Worm (Caenorhabditis elegans): ENCODE data around the gene lgc-12.

Gene lgc-12

DNA sequence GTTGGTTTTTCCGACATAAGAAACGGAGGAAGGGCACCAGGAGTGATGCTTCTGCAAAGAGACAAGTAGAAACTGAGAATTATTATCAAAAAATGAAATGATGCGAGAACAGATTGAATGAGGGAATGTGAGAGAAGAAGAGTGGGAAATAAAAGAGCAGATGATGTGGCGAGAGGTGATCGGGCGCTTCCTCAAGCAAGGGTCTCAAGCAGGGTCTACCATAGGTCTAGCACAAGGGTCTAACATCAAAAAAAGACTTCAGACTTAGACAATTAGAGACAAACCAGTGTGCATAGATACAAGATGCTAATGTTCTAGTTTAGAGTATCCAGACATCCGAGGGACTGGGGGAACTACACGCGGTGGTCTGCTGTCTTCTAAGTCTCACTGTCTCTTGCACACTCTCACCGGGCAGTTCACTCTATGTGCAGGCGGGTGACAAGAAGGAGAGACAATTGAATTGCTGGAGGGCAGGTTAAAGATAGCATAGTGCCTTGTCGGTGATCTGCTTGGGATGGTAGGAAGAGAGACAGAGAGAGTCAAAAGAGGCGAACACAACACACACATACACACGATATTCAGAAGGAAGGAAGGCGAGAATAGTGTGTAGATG, 8.2 kb downstream of the lgc-12 start, which contains the start of gene R13A5.7 (continued):
- TF ChIP-seq eor-1 (tag; optimal IDR thresholded peaks at IDR 0.05) (no peak), ama-1 (optimal IDR thresholded peaks at IDR 0.05) (no peak)

DNA sequence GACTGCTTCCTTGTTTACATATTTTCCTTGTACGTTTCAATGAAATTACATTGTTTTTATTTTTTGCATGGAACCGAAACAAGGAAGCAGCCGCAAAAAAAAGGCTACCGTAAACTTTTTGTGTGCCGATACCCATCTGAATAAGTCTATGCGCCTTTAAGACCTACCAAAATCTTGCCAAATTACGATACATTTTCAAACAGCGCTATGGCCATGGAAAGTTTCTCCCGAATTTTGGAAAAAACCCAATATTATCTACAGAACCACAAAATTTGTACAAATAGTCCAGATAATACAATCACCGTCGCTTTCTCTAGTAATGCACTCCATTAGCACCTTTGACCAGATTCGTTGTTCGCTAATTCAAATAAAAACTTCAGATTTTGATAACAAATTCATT, 9.8 kb downstream of the lgc-12 start:
- TF ChIP-seq pqm-1 (tag; optimal IDR thresholded peaks at IDR 0.05): no peak
- peak; percentile 7 for TF ChIP-seq nhr-77 (tag; optimal IDR thresholded peaks at IDR 0.05)
- no peak for TF ChIP-seq aly-2 (tag; optimal IDR thresholded peaks at IDR 0.05)
- TF ChIP-seq fkh-10 (GFP tag; optimal IDR thresholded peaks at IDR 0.05): no peak
- TF ChIP-seq skn-1 (tag; optimal IDR thresholded peaks at IDR 0.05): no peak

DNA sequence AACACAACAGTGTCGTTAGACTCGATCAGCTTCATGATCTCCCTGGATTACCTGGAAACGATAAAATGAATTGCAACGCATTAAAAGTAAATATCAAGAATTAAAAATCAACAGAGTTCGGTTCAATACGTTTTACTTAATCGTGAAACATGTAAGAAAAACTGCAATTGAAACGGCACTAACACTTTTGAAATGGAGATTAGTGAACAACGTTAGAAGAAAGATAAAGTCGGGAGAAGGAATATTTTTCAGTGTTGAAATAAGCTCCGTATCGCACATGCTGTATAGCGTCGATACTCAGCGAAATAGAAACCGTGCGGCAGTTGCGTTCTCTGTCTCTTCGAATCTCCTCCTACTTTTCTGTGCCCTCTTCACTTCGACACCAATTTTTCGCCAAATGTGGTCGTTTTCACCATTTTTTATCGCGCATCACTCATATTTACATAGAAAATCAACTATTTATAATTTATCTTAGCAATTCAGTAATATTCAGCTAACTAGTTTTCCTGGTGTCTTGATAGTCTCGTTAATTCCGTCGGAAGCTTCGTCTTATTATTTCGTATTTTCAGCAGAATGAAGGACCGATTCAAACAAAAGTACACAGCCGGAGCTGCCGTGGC, 10.9 kb downstream of the lgc-12 start, which contains the start of the genes rpl-9 and lpd-7:
TSS of gene rpl-9 (minus strand) at position 51 of the 620 bp plus-strand sequence.
TSS of gene lpd-7 (plus strand) at position 570 of the 620 bp plus-strand sequence.
- TF ChIP-seq nhr-77 (tag; optimal IDR thresholded peaks at IDR 0.05): no peak
- TF ChIP-seq ceh-82 (tag; optimal IDR thresholded peaks at IDR 0.05): no peak
- no peak for TF ChIP-seq unc-62 (GFP tag; optimal IDR thresholded peaks at IDR 0.05)
- TF ChIP-seq pha-4 (tag; optimal IDR thresholded peaks at IDR 0.05): peak; percentile 91
- TF ChIP-seq ceh-16 (tag; optimal IDR thresholded peaks at IDR 0.05): no peak
- peak; percentile 40 for TF ChIP-seq nhr-11 (tag; optimal IDR thresholded peaks at IDR 0.05)
- TF ChIP-seq elt-1 (tag; optimal IDR thresholded peaks at IDR 0.05): peak; percentile 38
- TF ChIP-seq nfya-1 (tag; optimal IDR thresholded peaks at IDR 0.05; ENCODE audit: insufficient read depth): peak; percentile 93
- TF ChIP-seq nhr-43 (tag; optimal IDR thresholded peaks at IDR 0.05; ENCODE audit: poor library complexity, severe bottlenecking): peak; percentile 71
- TF ChIP-seq lin-39 (tag; optimal IDR thresholded peaks at IDR 0.05): peak; percentile 94
- TF ChIP-seq mml-1 (tag; optimal IDR thresholded peaks at IDR 0.05): no peak
- peak; percentile 84 for TF ChIP-seq lin-15B (tag; optimal IDR thresholded peaks at IDR 0.05)
- TF ChIP-seq mdl-1 (tag; optimal IDR thresholded peaks at IDR 0.05): no peak
- peak; percentile 57 for TF ChIP-seq ama-1 (optimal IDR thresholded peaks at IDR 0.05)
- no peak for TF ChIP-seq jun-1 (tag; optimal IDR thresholded peaks at IDR 0.05)
- no peak for TF ChIP-seq nhr-28 (tag; optimal IDR thresholded peaks at IDR 0.05)
- TF ChIP-seq snpc-4 (tag; optimal IDR thresholded peaks at IDR 0.05): peak; percentile 55
- peak; percentile 62 for TF ChIP-seq lsy-12 (tag; optimal IDR thresholded peaks at IDR 0.05)
- TF ChIP-seq skn-1 (tag; optimal IDR thresholded peaks at IDR 0.05): peak; percentile 50
- no peak for TF ChIP-seq sea-2 (GFP tag; optimal IDR thresholded peaks at IDR 0.05)
- TF ChIP-seq eor-1 (tag; optimal IDR thresholded peaks at IDR 0.05): no peak
- TF ChIP-seq fkh-10 (GFP tag; optimal IDR thresholded peaks at IDR 0.05): peak; percentile 11
- no peak for TF ChIP-seq daf-12 (tag; optimal IDR thresholded peaks at IDR 0.05)
- no peak for TF ChIP-seq nhr-12 (tag; optimal IDR thresholded peaks at IDR 0.05)
- TF ChIP-seq unc-39 (tag; optimal IDR thresholded peaks at IDR 0.05): no peak
- no peak for TF ChIP-seq nhr-67 (tag; optimal IDR thresholded peaks at IDR 0.05)
- no peak for TF ChIP-seq tbx-2 (tag; optimal IDR thresholded peaks at IDR 0.05)
- peak; percentile 96 for TF ChIP-seq nhr-25 (tag; optimal IDR thresholded peaks at IDR 0.05)
- peak; percentile 32 for TF ChIP-seq ceh-28 (tag; optimal IDR thresholded peaks at IDR 0.05)
- TF ChIP-seq nhr-23 (tag; optimal IDR thresholded peaks at IDR 0.05): peak; percentile 91
- no peak for TF ChIP-seq ceh-9 (tag; optimal IDR thresholded peaks at IDR 0.05)
- TF ChIP-seq ZK546.5 (tag; optimal IDR thresholded peaks at IDR 0.05): no peak
- peak; percentile 53 for TF ChIP-seq elt-2 (tag; optimal IDR thresholded peaks at IDR 0.05)
- peak; percentile 61 for TF ChIP-seq pqm-1 (tag; optimal IDR thresholded peaks at IDR 0.05)
- TF ChIP-seq ztf-11 (tag; optimal IDR thresholded peaks at IDR 0.05): no peak
- peak; percentile 78 for TF ChIP-seq hmg-11 (tag; optimal IDR thresholded peaks at IDR 0.05)
- no peak for TF ChIP-seq elt-3 (tag; optimal IDR thresholded peaks at IDR 0.05)
- no peak for TF ChIP-seq nhr-76 (tag; optimal IDR thresholded peaks at IDR 0.05)
- TF ChIP-seq aly-2 (tag; optimal IDR thresholded peaks at IDR 0.05): no peak
- no peak for TF ChIP-seq egl-27 (tag; optimal IDR thresholded peaks at IDR 0.05)
- peak; percentile 7 for TF ChIP-seq egl-5 (tag; optimal IDR thresholded peaks at IDR 0.05)
- TF ChIP-seq R02D3.7 (tag; optimal IDR thresholded peaks at IDR 0.05): peak; percentile 65
- TF ChIP-seq fkh-2 (tag; optimal IDR thresholded peaks at IDR 0.05): no peak
- TF ChIP-seq zag-1 (tag; optimal IDR thresholded peaks at IDR 0.05): no peak
- TF ChIP-seq fos-1 (tag; optimal IDR thresholded peaks at IDR 0.05): no peak
- no peak for TF ChIP-seq ztf-4 (tag; optimal IDR thresholded peaks at IDR 0.05)
- no peak for TF ChIP-seq nhr-237 (tag; optimal IDR thresholded peaks at IDR 0.05)
